Worm (Caenorhabditis elegans) whole organism, L4 larva: ENCODE data around the gene spin-2.
A peak's percentile ranks its signal among the peaks of the same experiment; 100 is the strongest.

Experiments used
- F26F4.8 ChIP-seq: fragments of 200-800 bp; sonication (Bioruptor generic); conservative IDR thresholded peaks from 2 replicates; pipeline ENCODE4 v1.3.6; 2022; ENCODE audit warnings: missing genetic modification characterization, missing compliant biosample characterization
- R02D3.7 ChIP-seq: fragments of 150-350 bp; sonication (generic microtip); optimal IDR thresholded peaks from 3 replicates; lab custom pipeline; 2014; ENCODE audit warnings: missing biosample characterization, missing genetic modification characterization
- T26A8.4 ChIP-seq: fragments of 200-800 bp; sonication (Bioruptor generic); IDR thresholded peaks from 2 replicates; pipeline ENCODE4 v1.3.6; 2022; ENCODE audit warnings: missing genetic modification characterization, missing compliant biosample characterization
- Y48G9A.11 ChIP-seq: fragments of 200-800 bp; sonication (Bioruptor generic); IDR thresholded peaks from 2 replicates; pipeline ENCODE4 v1.3.6; 2022; ENCODE audit warnings: missing genetic modification reagents, missing genetic modification characterization, missing compliant biosample characterization
- ZK337.2 ChIP-seq: fragments of 200-800 bp; sonication (Bioruptor generic); IDR thresholded peaks from 2 replicates; pipeline ENCODE4 v1.3.6; 2022; ENCODE audit warnings: missing genetic modification reagents, missing genetic modification characterization, missing compliant biosample characterization
- ama-1 ChIP-seq: fragments of 150-350 bp; optimal IDR thresholded peaks from 2 replicates; lab custom pipeline; 2014; ENCODE audit warnings: inconsistent platforms, mixed read lengths
- attf-4 ChIP-seq: sonication (generic microtip); optimal IDR thresholded peaks from 3 replicates; lab custom pipeline; 2017; ENCODE audit warnings: missing biosample characterization, missing genetic modification characterization
- ceh-20 ChIP-seq: fragments of 200-800 bp; sonication (Bioruptor generic); IDR thresholded peaks from 2 replicates; pipeline ENCODE4 v1.3.6; 2022; ENCODE audit warnings: missing genetic modification reagents, missing genetic modification characterization, missing compliant biosample characterization
- ceh-28 ChIP-seq: fragments of 150-350 bp; optimal IDR thresholded peaks from 2 replicates; lab custom pipeline; 2014; ENCODE audit warnings: missing biosample characterization, missing genetic modification reagents, missing genetic modification characterization
- ceh-44 ChIP-seq: fragments of 200-800 bp; sonication (Bioruptor generic); IDR thresholded peaks from 2 replicates; pipeline ENCODE4 v1.3.6; 2022; ENCODE audit warnings: missing genetic modification reagents, missing genetic modification characterization, missing compliant biosample characterization
- ceh-62 ChIP-seq: sonication (generic microtip); optimal IDR thresholded peaks from 2 replicates; lab custom pipeline; 2017; ENCODE audit warnings: missing biosample characterization, missing genetic modification characterization
- cey-2 ChIP-seq: sonication (generic microtip); optimal IDR thresholded peaks from 3 replicates; lab custom pipeline; 2017; ENCODE audit warnings: missing genetic modification characterization, mild to moderate bottlenecking, missing compliant biosample characterization, antibody characterized with exemption, borderline replicate concordance; ENCODE audit not compliant: insufficient read depth
- ctbp-1 ChIP-seq: fragments of 200-800 bp; sonication (Bioruptor generic); IDR thresholded peaks from 2 replicates; pipeline ENCODE4 v1.3.6; 2022; ENCODE audit warnings: missing genetic modification reagents, missing genetic modification characterization, missing compliant biosample characterization
- daf-8 ChIP-seq: fragments of 200-800 bp; sonication (Bioruptor generic); IDR thresholded peaks from 2 replicates; pipeline ENCODE4 v1.3.6; 2022; ENCODE audit warnings: missing genetic modification characterization, missing compliant biosample characterization
- dmd-6 ChIP-seq: fragments of 200-800 bp; sonication (Bioruptor generic); IDR thresholded peaks from 2 replicates; pipeline ENCODE4 v1.3.6; 2022; ENCODE audit warnings: missing genetic modification reagents, missing genetic modification characterization, missing compliant biosample characterization
- dve-1 ChIP-seq: sonication (generic microtip); optimal IDR thresholded peaks from 2 replicates; lab custom pipeline; 2017; ENCODE audit warnings: antibody characterized with exemption, mild to moderate bottlenecking, missing genetic modification characterization, missing compliant biosample characterization; ENCODE audit not compliant: insufficient read depth
- egl-27 ChIP-seq: sonication (generic microtip); optimal IDR thresholded peaks from 3 replicates; lab custom pipeline; 2017; ENCODE audit warnings: missing biosample characterization, missing genetic modification reagents, missing genetic modification characterization
- egl-43 ChIP-seq: fragments of 200-800 bp; sonication (Bioruptor generic); IDR thresholded peaks from 2 replicates; pipeline ENCODE4 v1.3.6; 2022; ENCODE audit warnings: missing genetic modification reagents, missing genetic modification characterization, missing compliant biosample characterization
- fos-1 ChIP-seq: fragments of 150-350 bp; optimal IDR thresholded peaks from 2 replicates; lab custom pipeline; 2014; ENCODE audit warnings: missing biosample characterization, missing genetic modification characterization
- gei-8 ChIP-seq: fragments of 200-800 bp; sonication (Bioruptor generic); optimal IDR thresholded peaks from 2 replicates; lab custom pipeline; 2018; ENCODE audit warnings: mild to moderate bottlenecking, missing genetic modification characterization, missing compliant biosample characterization
- hlh-11 ChIP-seq: fragments of 200-800 bp; sonication (Bioruptor generic); optimal IDR thresholded peaks from 2 replicates; lab custom pipeline; 2018; ENCODE audit warnings: mild to moderate bottlenecking, missing genetic modification characterization, missing compliant biosample characterization
- hlh-30 ChIP-seq: sonication (generic microtip); optimal IDR thresholded peaks from 2 replicates; lab custom pipeline; 2017; ENCODE audit warnings: antibody characterized with exemption, mild to moderate bottlenecking, missing genetic modification characterization, missing compliant biosample characterization; ENCODE audit not compliant: insufficient read depth
- hmg-1.1 ChIP-seq: fragments of 200-800 bp; sonication (Bioruptor generic); IDR thresholded peaks from 2 replicates; pipeline ENCODE4 v1.3.6; 2022; ENCODE audit warnings: missing genetic modification reagents, missing genetic modification characterization, missing compliant biosample characterization
- jun-1 ChIP-seq: fragments of 150-350 bp; optimal IDR thresholded peaks from 2 replicates; lab custom pipeline; 2014; ENCODE audit warnings: missing biosample characterization, missing genetic modification reagents, missing genetic modification characterization
- lin-1 ChIP-seq: fragments of 200-800 bp; sonication (Bioruptor generic); IDR thresholded peaks from 2 replicates; pipeline ENCODE4 v1.3.6; 2022; ENCODE audit warnings: missing genetic modification reagents, missing genetic modification characterization, missing compliant biosample characterization
- lin-39 ChIP-seq: fragments of 150-350 bp; optimal IDR thresholded peaks from 2 replicates; lab custom pipeline; 2014; ENCODE audit warnings: missing biosample characterization, missing genetic modification reagents, missing genetic modification characterization
- mdl-1 ChIP-seq, 2 experiments: fragments of 150-350 bp in 1 of 2; sonication (generic microtip) in 1 of 2; optimal IDR thresholded peaks; 2 replicates each; lab custom pipeline; 2014 to 2017; ENCODE audit warnings: missing biosample characterization in 2 of 2, missing genetic modification characterization in 2 of 2
- mxl-3 ChIP-seq: fragments of 200-800 bp; sonication (Bioruptor generic); optimal IDR thresholded peaks from 2 replicates; lab custom pipeline; 2018; ENCODE audit warnings: mild to moderate bottlenecking, missing genetic modification characterization, missing compliant biosample characterization
- nhr-10 ChIP-seq: fragments of 150-350 bp; optimal IDR thresholded peaks from 2 replicates; lab custom pipeline; 2014; ENCODE audit warnings: missing biosample characterization, missing genetic modification characterization
- nhr-102 ChIP-seq: sonication (generic microtip); optimal IDR thresholded peaks from 2 replicates; lab custom pipeline; 2016; ENCODE audit warnings: mild to moderate bottlenecking, missing genetic modification characterization, moderate library complexity, missing compliant biosample characterization
- nhr-11 ChIP-seq: fragments of 150-350 bp; optimal IDR thresholded peaks from 2 replicates; lab custom pipeline; 2014; ENCODE audit warnings: missing biosample characterization, missing genetic modification characterization
- nhr-25 ChIP-seq: sonication (generic microtip); optimal IDR thresholded peaks from 2 replicates; lab custom pipeline; 2017; ENCODE audit warnings: missing genetic modification characterization, mild to moderate bottlenecking, missing compliant biosample characterization, antibody characterized with exemption, moderate library complexity, borderline replicate concordance; ENCODE audit not compliant: insufficient read depth
- nhr-28 ChIP-seq: fragments of 150-350 bp; optimal IDR thresholded peaks from 2 replicates; lab custom pipeline; 2014; ENCODE audit warnings: missing biosample characterization, missing genetic modification characterization
- pha-4 ChIP-seq, 2 experiments: fragments of 150-350 bp in 1 of 2; fragments of 200-800 bp in 1 of 2; sonication (Bioruptor generic) in 1 of 2; IDR thresholded peaks in 1 of 2; optimal IDR thresholded peaks in 1 of 2; 2 replicates each; pipeline versions ENCODE4 v1.3.6 to Lab custom; 2014 to 2022; ENCODE audit warnings: missing genetic modification characterization in 2 of 2, missing genetic modification reagents in 2 of 2, missing biosample characterization in 1 of 2, missing compliant biosample characterization in 1 of 2
- pqm-1 ChIP-seq: sonication (generic microtip); optimal IDR thresholded peaks from 2 replicates; lab custom pipeline; 2017; ENCODE audit warnings: missing biosample characterization, missing genetic modification characterization
- saeg-2 ChIP-seq: fragments of 200-800 bp; sonication (Bioruptor generic); IDR thresholded peaks from 2 replicates; pipeline ENCODE4 v1.3.6; 2022; ENCODE audit warnings: missing genetic modification reagents, missing genetic modification characterization, missing compliant biosample characterization
- snpc-1.2 ChIP-seq: fragments of 200-800 bp; sonication (Bioruptor generic); IDR thresholded peaks from 2 replicates; pipeline ENCODE4 v1.3.6; 2022; ENCODE audit warnings: missing genetic modification reagents, missing genetic modification characterization, missing compliant biosample characterization
- snpc-4 ChIP-seq: fragments of 150-350 bp; optimal IDR thresholded peaks from 2 replicates; lab custom pipeline; 2014; ENCODE audit warnings: missing biosample characterization, missing genetic modification characterization
- spr-1 ChIP-seq: sonication (generic microtip); optimal IDR thresholded peaks from 2 replicates; lab custom pipeline; 2016; ENCODE audit warnings: mild to moderate bottlenecking, missing genetic modification characterization, missing compliant biosample characterization
- unc-130 ChIP-seq: sonication (generic microtip); optimal IDR thresholded peaks from 2 replicates; lab custom pipeline; 2016; ENCODE audit warnings: missing genetic modification reagents, missing genetic modification characterization, missing compliant biosample characterization
- unc-62 ChIP-seq, 3 experiments: fragments of 150-350 bp in 1 of 3; sonication (generic microtip); optimal IDR thresholded peaks in 2 of 3; peaks in 1 of 3; 1 replicate in 1 of 3; 2 replicates in 2 of 3; lab custom pipeline; 2014 to 2017; ENCODE audit warnings: missing biosample characterization in 3 of 3, missing genetic modification characterization in 3 of 3, missing genetic modification reagents in 3 of 3, missing genotype in 1 of 3
- vab-7 ChIP-seq: fragments of 200-800 bp; sonication (Bioruptor generic); IDR thresholded peaks from 2 replicates; pipeline ENCODE4 v1.3.6; 2022; ENCODE audit warnings: missing genetic modification reagents, missing genetic modification characterization, missing compliant biosample characterization
- ztf-11 ChIP-seq: fragments of 150-350 bp; optimal IDR thresholded peaks from 2 replicates; lab custom pipeline; 2014; ENCODE audit warnings: missing biosample characterization, missing genetic modification characterization

Gene spin-2

ce11 chrIV:13078342-13078741 lies 8.5 kb upstream of the spin-2 start:
- TF ChIP-seq ceh-62 (no peak), nhr-10 (tag; lab: Kevin White, UChicago) (no peak), dmd-6 (no peak), pha-4 (GFP tag; IDR thresholded peaks at IDR 0.05; lab: Robert Waterston, UW) (no peak), pha-4 (tag; optimal IDR thresholded peaks at IDR 0.05; lab: Kevin White, UChicago) (no peak), ZK337.2 (GFP tag; lab: Robert Waterston, UW) (no peak), F26F4.8 (GFP tag; lab: Robert Waterston, UW) (no peak), unc-130 (GFP tag; lab: Kevin White, UChicago) (no peak), jun-1 (no peak), hlh-11 (tag; lab: Kevin White, UChicago) (no peak), vab-7 (GFP tag; lab: Robert Waterston, UW) (0 out of 2 replicates have a peak, but pooled peaks have one; percentile 7), unc-62 (GFP tag; optimal IDR thresholded peaks at IDR 0.05 in 1 of 2; lab: Kevin White, UChicago) (peak in 1 of 2 experiments; percentile 96), unc-62 (tag; optimal IDR thresholded peaks at IDR 0.05; lab: Kevin White, UChicago) (no peak), egl-27 (tag; lab: Kevin White, UChicago) (no peak)

- TF ChIP-seq R02D3.7 (tag; lab: Kevin White, UChicago) (no peak), T26A8.4 (no peak), hlh-30 (tag; lab: Kevin White, UChicago) (peak; percentile 55), dve-1 (peak; percentile 21), mxl-3 (GFP tag; lab: Kevin White, UChicago) (peak; percentile 60), mdl-1 (tag; optimal IDR thresholded peaks at IDR 0.05; lab: Kevin White, UChicago) (peak in 1 of 2 experiments; percentile 28), vab-7 (GFP tag; lab: Robert Waterston, UW) (no peak), nhr-28 (tag; lab: Kevin White, UChicago) (peak; percentile 76), hlh-11 (tag; lab: Kevin White, UChicago) (peak; percentile 67), spr-1 (tag; lab: Kevin White, UChicago) (no peak), ctbp-1 (GFP tag; lab: Robert Waterston, UW) (no peak), cey-2 (tag; lab: Kevin White, UChicago) (peak; percentile 80), nhr-102 (tag; lab: Kevin White, UChicago) (no peak), gei-8 (GFP tag; lab: Kevin White, UChicago) (no peak)
Measured at ce11 chrIV:13079119-13079518, 7.7 kb upstream of the spin-2 start, which contains the start of gene C39E9.8. Gene C39E9.8 (plus strand): TSS chrIV:13079446.

ce11 chrIV:13080185-13080584 lies 6.6 kb upstream of the spin-2 start:
- peak; percentile 20 for TF ChIP-seq hlh-11 (tag; lab: Kevin White, UChicago)
- TF ChIP-seq ceh-44 (GFP tag; lab: Robert Waterston, UW), result no peak
- no peak for TF ChIP-seq pqm-1 (tag; lab: Kevin White, UChicago)
- peak; percentile 92 for TF ChIP-seq nhr-28 (tag; lab: Kevin White, UChicago)
- TF ChIP-seq F26F4.8 (GFP tag; lab: Robert Waterston, UW), result no peak
- TF ChIP-seq nhr-102 (tag; lab: Kevin White, UChicago), result no peak
- peak in 1 of 2 experiments; percentile 5 for TF ChIP-seq mdl-1 (tag; optimal IDR thresholded peaks at IDR 0.05; lab: Kevin White, UChicago)
- TF ChIP-seq nhr-11, result peak; percentile 89
- no peak for TF ChIP-seq lin-39 (tag; lab: Kevin White, UChicago)
- TF ChIP-seq ceh-28, result no peak

- no peak for TF ChIP-seq mdl-1 (tag; optimal IDR thresholded peaks at IDR 0.05; lab: Kevin White, UChicago)
- TF ChIP-seq ceh-20 (GFP tag; lab: Robert Waterston, UW), result no peak
- no peak for TF ChIP-seq hmg-1.1 (GFP tag; lab: Robert Waterston, UW)
- no peak for TF ChIP-seq Y48G9A.11 (GFP tag; lab: Robert Waterston, UW)
- no peak for TF ChIP-seq snpc-1.2
- TF ChIP-seq hlh-30 (tag; lab: Kevin White, UChicago), result no peak
- TF ChIP-seq fos-1 (tag; lab: Kevin White, UChicago), result no peak
- TF ChIP-seq nhr-25 (tag; lab: Kevin White, UChicago), result peak; percentile 8
- no peak for TF ChIP-seq lin-1
- no peak for TF ChIP-seq attf-4 (tag; lab: Kevin White, UChicago)
- TF ChIP-seq unc-62 (GFP tag; optimal IDR thresholded peaks at IDR 0.05 in 1 of 2; lab: Kevin White, UChicago), result peak in 1 of 2 experiments; percentile 94
- TF ChIP-seq unc-62 (tag; optimal IDR thresholded peaks at IDR 0.05; lab: Kevin White, UChicago), result no peak
- no peak for TF ChIP-seq ama-1
- no peak for TF ChIP-seq saeg-2
- no peak for TF ChIP-seq egl-43 (GFP tag; lab: Robert Waterston, UW)
- no peak for TF ChIP-seq snpc-4
- no peak for TF ChIP-seq nhr-102 (tag; lab: Kevin White, UChicago)
- no peak for TF ChIP-seq ztf-11 (tag; lab: Kevin White, UChicago)
- no peak for TF ChIP-seq daf-8 (GFP tag; lab: Robert Waterston, UW)
- no peak for TF ChIP-seq lin-39 (tag; lab: Kevin White, UChicago)
Measured at ce11 chrIV:13080861-13081260, 5.9 kb upstream of the spin-2 start.
